Fruit fly (Drosophila melanogaster) whole organism, pupa: ENCODE results near the gene CG14369.

Experiments used
- CG32121 ChIP-seq: fragments of 200-800 bp; sonication (Bioruptor generic); IDR thresholded peaks from 2 replicates; pipeline ENCODE4 v1.3.6; 2022; ENCODE audit warnings: missing biosample characterization, missing genetic modification characterization
- CG34367 ChIP-seq: fragments of 200-800 bp; sonication (Bioruptor generic); optimal IDR thresholded peaks from 2 replicates; lab custom pipeline; 2018; ENCODE audit warnings: missing biosample characterization, mild to moderate bottlenecking, missing genetic modification characterization
- Ets98B ChIP-seq: fragments of 200-800 bp; sonication (Bioruptor generic); IDR thresholded peaks from 2 replicates; pipeline ENCODE4 v1.3.6; 2022; ENCODE audit warnings: missing biosample characterization, missing genetic modification characterization
- Pif1A ChIP-seq: fragments of 200-800 bp; sonication (Bioruptor generic); optimal IDR thresholded peaks from 3 replicates; lab custom pipeline; 2016; ENCODE audit warnings: missing biosample characterization, missing genetic modification characterization

DNA sequence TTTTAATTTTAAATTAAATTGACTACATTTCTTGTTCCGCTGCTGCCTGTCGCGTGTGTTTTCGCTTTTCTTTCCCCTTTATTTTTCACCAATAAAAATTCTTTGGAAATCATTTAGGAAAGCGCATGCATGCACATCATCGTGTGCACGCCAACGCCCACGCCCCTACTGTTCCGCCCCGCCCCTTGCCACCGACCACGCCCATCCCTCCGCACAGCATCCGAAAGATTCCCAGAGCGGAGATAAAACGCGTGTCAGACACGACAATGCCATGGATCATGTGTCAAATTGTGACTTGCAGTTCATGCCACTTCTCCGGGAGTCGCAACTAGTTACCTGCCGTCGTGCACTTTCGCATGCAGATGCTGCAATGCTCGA is 44.0 kb downstream of the CG14369 start:
- TF ChIP-seq CG34367 (no peak), Ets98B (no peak), Pif1A (GFP tag; lab: Kevin White, UChicago) (no peak), CG32121 (GFP tag; lab: Robert Waterston, UW) (no peak)
